Fruit fly (Drosophila melanogaster) whole organism, embryonic: ENCODE measurements around the gene Pits.

Experiments used
- Atf-2 ChIP-seq: fragments of 200-800 bp; sonication (Bioruptor generic); optimal IDR thresholded peaks from 2 replicates; lab custom pipeline; 2016; ENCODE audit warnings: missing biosample characterization, missing genetic modification characterization
- CG10462 ChIP-seq: fragments of 200-800 bp; sonication (Bioruptor generic); optimal IDR thresholded peaks from 2 replicates; lab custom pipeline; 2016; ENCODE audit warnings: missing biosample characterization, missing genetic modification characterization
- CG10654 ChIP-seq: fragments of 200-800 bp; sonication (Bioruptor generic); optimal IDR thresholded peaks from 2 replicates; lab custom pipeline; 2016; ENCODE audit warnings: missing biosample characterization, missing genetic modification characterization
- CG10979 ChIP-seq: fragments of 200-800 bp; sonication (Bioruptor generic); optimal IDR thresholded peaks from 2 replicates; lab custom pipeline; 2018; ENCODE audit warnings: missing biosample characterization, mild to moderate bottlenecking, missing genetic modification characterization, moderate library complexity
- CG12236 ChIP-seq: fragments of 200-800 bp; sonication (Bioruptor generic); optimal IDR thresholded peaks from 2 replicates; lab custom pipeline; 2016; ENCODE audit warnings: missing biosample characterization, missing genetic modification characterization
- CG18262 ChIP-seq: fragments of 200-800 bp; optimal IDR thresholded peaks from 3 replicates; lab custom pipeline; 2019; ENCODE audit warnings: missing biosample characterization, mild to moderate bottlenecking, missing genetic modification characterization, moderate library complexity
- CG2116 ChIP-seq: fragments of 200-800 bp; sonication (Bioruptor generic); optimal IDR thresholded peaks from 3 replicates; lab custom pipeline; 2018; ENCODE audit warnings: missing biosample characterization, mild to moderate bottlenecking, missing genetic modification characterization
- CG31365 ChIP-seq: fragments of 200-800 bp; sonication (Bioruptor generic); optimal IDR thresholded peaks from 2 replicates; lab custom pipeline; 2018; ENCODE audit warnings: missing biosample characterization, mild to moderate bottlenecking, missing genetic modification characterization
- CG31441 ChIP-seq: fragments of 200-800 bp; sonication (Bioruptor generic); IDR thresholded peaks from 2 replicates; pipeline ENCODE4 v1.3.6; 2022; ENCODE audit warnings: missing biosample characterization, missing genetic modification characterization
- CG4707 ChIP-seq: fragments of 200-800 bp; sonication (Bioruptor generic); optimal IDR thresholded peaks from 2 replicates; lab custom pipeline; 2018; ENCODE audit warnings: missing biosample characterization, mild to moderate bottlenecking, missing genetic modification characterization, moderate library complexity
- CG4820 ChIP-seq: fragments of 200-800 bp; sonication (Bioruptor generic); optimal IDR thresholded peaks from 3 replicates; lab custom pipeline; 2016; ENCODE audit warnings: missing biosample characterization, missing genetic modification characterization
- CG6683 ChIP-seq: fragments of 200-800 bp; sonication (Bioruptor generic); optimal IDR thresholded peaks from 2 replicates; lab custom pipeline; 2017; ENCODE audit warnings: missing biosample characterization, mild to moderate bottlenecking, missing genetic modification characterization, missing genetic modification reagents
- CG6765 ChIP-seq: fragments of 200-800 bp; sonication (Bioruptor generic); optimal IDR thresholded peaks from 3 replicates; lab custom pipeline; 2017; ENCODE audit warnings: missing biosample characterization, mild to moderate bottlenecking, missing genetic modification characterization
- CG7271 ChIP-seq: fragments of 200-800 bp; sonication (Bioruptor generic); optimal IDR thresholded peaks from 2 replicates; lab custom pipeline; 2018; ENCODE audit warnings: missing biosample characterization, mild to moderate bottlenecking, missing genetic modification characterization, moderate library complexity
- CG7839 ChIP-seq: fragments of 200-800 bp; sonication (Bioruptor generic); optimal IDR thresholded peaks from 3 replicates; lab custom pipeline; 2018; ENCODE audit warnings: missing biosample characterization, mild to moderate bottlenecking, missing genetic modification characterization, moderate library complexity
- CG9437 ChIP-seq: fragments of 200-800 bp; sonication (Bioruptor generic); optimal IDR thresholded peaks from 2 replicates; lab custom pipeline; 2018; ENCODE audit warnings: missing biosample characterization, mild to moderate bottlenecking, missing genetic modification characterization
- CG9932 ChIP-seq: fragments of 200-800 bp; sonication (Bioruptor generic); IDR thresholded peaks from 2 replicates; pipeline ENCODE4 v1.3.6; 2022; ENCODE audit warnings: missing biosample characterization, missing genetic modification characterization
- Chrac-16 ChIP-seq: fragments of 200-800 bp; sonication (Bioruptor generic); optimal IDR thresholded peaks from 3 replicates; lab custom pipeline; 2016; ENCODE audit warnings: missing biosample characterization, missing genetic modification characterization
- Gsc ChIP-seq: fragments of 200-800 bp; sonication (Bioruptor generic); IDR thresholded peaks from 2 replicates; pipeline ENCODE4 v1.3.6; 2022; ENCODE audit warnings: missing biosample characterization, missing genetic modification characterization
- Hand ChIP-seq: fragments of 200-800 bp; sonication (Bioruptor generic); optimal IDR thresholded peaks from 2 replicates; lab custom pipeline; 2017; ENCODE audit warnings: mild to moderate bottlenecking, missing biosample characterization, missing genetic modification reagents, missing genetic modification characterization
- Hmx ChIP-seq: fragments of 200-800 bp; sonication (Bioruptor generic); optimal IDR thresholded peaks from 2 replicates; lab custom pipeline; 2016; ENCODE audit warnings: missing biosample characterization, missing genetic modification characterization
- Lim3 ChIP-seq: fragments of 200-800 bp; sonication (Bioruptor generic); IDR thresholded peaks from 2 replicates; pipeline ENCODE4 v1.3.6; 2022; ENCODE audit warnings: missing biosample characterization, missing genetic modification characterization
- Nf-YB ChIP-seq: fragments of 200-800 bp; sonication (Bioruptor generic); optimal IDR thresholded peaks from 3 replicates; lab custom pipeline; 2019; ENCODE audit warnings: missing biosample characterization, mild to moderate bottlenecking, missing genetic modification characterization, moderate library complexity
- Sin3A ChIP-seq: fragments of >200 bp; optimal IDR thresholded peaks from 2 replicates; lab custom pipeline; 2018
- Spps ChIP-seq: fragments of 200-800 bp; sonication (Bioruptor generic); optimal IDR thresholded peaks from 2 replicates; lab custom pipeline; 2018; ENCODE audit warnings: missing biosample characterization, mild to moderate bottlenecking, missing genetic modification characterization
- Stat92E ChIP-seq, 3 experiments: fragments of >200 bp in 2 of 3; fragments of 200-800 bp in 1 of 3; sonication (Bioruptor generic) in 1 of 3; optimal IDR thresholded peaks; 2 replicates each; lab custom pipeline; 2017 to 2019; ENCODE audit warnings: missing biosample characterization in 3 of 3, missing genetic modification characterization in 3 of 3, mild to moderate bottlenecking in 1 of 3, moderate library complexity in 1 of 3
- Xbp1 ChIP-seq: fragments of 200-800 bp; sonication (Bioruptor generic); optimal IDR thresholded peaks from 3 replicates; lab custom pipeline; 2016; ENCODE audit warnings: missing biosample characterization, mild to moderate bottlenecking, missing genetic modification characterization
- Xrp1 ChIP-seq: fragments of 200-800 bp; sonication (Bioruptor generic); IDR thresholded peaks from 2 replicates; pipeline ENCODE4 v1.3.6; 2022; ENCODE audit warnings: missing biosample characterization, missing genetic modification characterization
- bbx ChIP-seq: fragments of 200-800 bp; sonication (Bioruptor generic); IDR thresholded peaks from 2 replicates; pipeline ENCODE4 v1.3.6; 2022; ENCODE audit warnings: missing biosample characterization, missing genetic modification characterization; ENCODE audit not compliant: partially characterized antibody
- bigmax ChIP-seq: fragments of 200-800 bp; sonication (Bioruptor generic); optimal IDR thresholded peaks from 2 replicates; lab custom pipeline; 2018; ENCODE audit warnings: missing biosample characterization, mild to moderate bottlenecking, missing genetic modification characterization
- ci ChIP-seq: fragments of 200-800 bp; sonication (Bioruptor generic); IDR thresholded peaks from 3 replicates; pipeline ENCODE4 v1.3.6; 2022; ENCODE audit warnings: missing biosample characterization, missing genetic modification characterization
- crc ChIP-seq: fragments of 200-800 bp; sonication (Bioruptor generic); optimal IDR thresholded peaks from 2 replicates; lab custom pipeline; 2016; ENCODE audit warnings: missing biosample characterization, missing genetic modification characterization
- da ChIP-seq: fragments of 200-800 bp; sonication (Bioruptor generic); optimal IDR thresholded peaks from 2 replicates; lab custom pipeline; 2016; ENCODE audit warnings: missing biosample characterization, missing genetic modification characterization
- dati ChIP-seq: fragments of 200-800 bp; sonication (Bioruptor generic); IDR thresholded peaks from 2 replicates; pipeline ENCODE4 v1.3.6; 2022; ENCODE audit warnings: missing biosample characterization, missing genetic modification characterization
- dpn ChIP-seq, 2 experiments: fragments of 200-800 bp; sonication (Bioruptor generic); optimal IDR thresholded peaks; 3 replicates each; lab custom pipeline; 2016; ENCODE audit warnings: missing biosample characterization in 2 of 2, missing genetic modification characterization in 2 of 2
- dysf ChIP-seq: fragments of 200-800 bp; sonication (Bioruptor generic); IDR thresholded peaks from 3 replicates; pipeline ENCODE4 v1.3.6; 2022; ENCODE audit warnings: missing biosample characterization, missing genetic modification characterization
- h ChIP-seq: fragments of >200 bp; optimal IDR thresholded peaks from 2 replicates; lab custom pipeline; 2017
- ham ChIP-seq: fragments of 200-800 bp; sonication (Bioruptor generic); IDR thresholded peaks from 2 replicates; pipeline ENCODE4 v1.3.6; 2022; ENCODE audit warnings: missing biosample characterization, missing genetic modification characterization
- her ChIP-seq: fragments of 200-800 bp; sonication (Bioruptor generic); optimal IDR thresholded peaks from 2 replicates; lab custom pipeline; 2016; ENCODE audit warnings: missing biosample characterization, missing genetic modification characterization
- kay ChIP-seq: fragments of 200-800 bp; sonication (Bioruptor generic); optimal IDR thresholded peaks from 2 replicates; lab custom pipeline; 2016; ENCODE audit warnings: missing biosample characterization, missing genetic modification characterization
- lab ChIP-seq: fragments of 200-800 bp; sonication (Bioruptor generic); optimal IDR thresholded peaks from 3 replicates; lab custom pipeline; 2017; ENCODE audit warnings: missing biosample characterization, missing genetic modification characterization, mild to moderate bottlenecking, moderate library complexity, missing genetic modification reagents
- lmd ChIP-seq: fragments of 200-800 bp; sonication (Bioruptor generic); IDR thresholded peaks from 2 replicates; pipeline ENCODE4 v1.3.6; 2022; ENCODE audit warnings: missing biosample characterization, missing genetic modification characterization
- oc ChIP-seq: fragments of 200-800 bp; sonication (Bioruptor generic); optimal IDR thresholded peaks from 2 replicates; lab custom pipeline; 2018; ENCODE audit warnings: missing biosample characterization, mild to moderate bottlenecking, missing genetic modification characterization, moderate library complexity
- rib ChIP-seq: fragments of 200-800 bp; sonication (Bioruptor generic); IDR thresholded peaks from 2 replicates; pipeline ENCODE4 v1.3.6; 2022; ENCODE audit warnings: missing biosample characterization, missing genetic modification characterization
- row ChIP-seq: fragments of 200-800 bp; sonication (Bioruptor generic); IDR thresholded peaks from 3 replicates; pipeline ENCODE4 v1.3.6; 2022; ENCODE audit warnings: missing biosample characterization, missing genetic modification characterization
- sens ChIP-seq: fragments of 200-800 bp; sonication (Bioruptor generic); peaks from one replicate; lab custom pipeline; 2016; ENCODE audit warnings: missing biosample characterization, missing genetic modification characterization
- tin ChIP-seq: fragments of 200-800 bp; sonication (Bioruptor generic); optimal IDR thresholded peaks from 3 replicates; lab custom pipeline; 2016; ENCODE audit warnings: missing biosample characterization, missing genetic modification characterization
- toy ChIP-seq: fragments of 200-800 bp; sonication (Bioruptor generic); IDR thresholded peaks from 2 replicates; pipeline ENCODE4 v1.3.6; 2022; ENCODE audit warnings: missing biosample characterization, missing genetic modification characterization
- tup ChIP-seq: fragments of 200-800 bp; sonication (Bioruptor generic); optimal IDR thresholded peaks from 2 replicates; lab custom pipeline; 2016; ENCODE audit warnings: missing biosample characterization, mild to moderate bottlenecking, missing genetic modification characterization, moderate library complexity
- tx ChIP-seq: fragments of 200-800 bp; sonication (Bioruptor generic); optimal IDR thresholded peaks from 2 replicates; lab custom pipeline; 2016; ENCODE audit warnings: missing biosample characterization, missing genetic modification characterization
- unpg ChIP-seq: fragments of 200-800 bp; sonication (Bioruptor generic); optimal IDR thresholded peaks from 3 replicates; lab custom pipeline; 2018; ENCODE audit warnings: missing biosample characterization, mild to moderate bottlenecking, missing genetic modification characterization, moderate library complexity
- yki ChIP-seq: fragments of >200 bp; optimal IDR thresholded peaks from 3 replicates; lab custom pipeline; 2018
- zfh1 ChIP-seq: fragments of 200-800 bp; sonication (Bioruptor generic); IDR thresholded peaks from 3 replicates; pipeline ENCODE4 v1.3.6; 2022; ENCODE audit warnings: missing biosample characterization, missing genetic modification characterization

The Pits gene

dm6 chrX:12629564-12629963 is 46.6 kb upstream of the Pits start, which contains the start of the genes Aven and CG2540 (continued):
- TF ChIP-seq CG4820 (GFP tag; lab: Kevin White, UChicago) (peak; percentile 57), zfh1 (GFP tag; lab: Robert Waterston, UW) (0 out of 3 replicates have a peak, but pooled peaks have one; percentile 22), yki (lab: Kevin White, UChicago) (no peak), CG12236 (GFP tag; lab: Kevin White, UChicago) (no peak), Stat92E (GFP tag; optimal IDR thresholded peaks at IDR 0.05; lab: Kevin White, UChicago) (peak in 1 of 3 experiments; percentile 34), CG10654 (GFP tag; lab: Kevin White, UChicago) (peak; percentile 52), dysf (peak; percentile 77), toy (GFP tag; lab: Robert Waterston, UW) (no peak), CG2116 (GFP tag; lab: Kevin White, UChicago) (peak; percentile 61), tin (GFP tag; lab: Kevin White, UChicago) (peak; percentile 76), Nf-YB (GFP tag; lab: Kevin White, UChicago) (peak; percentile 72), tx (GFP tag; lab: Kevin White, UChicago) (no peak), h (no peak), CG6683 (GFP tag; lab: Kevin White, UChicago) (peak; percentile 75), Lim3 (GFP tag; lab: Robert Waterston, UW) (no peak), ham (GFP tag; lab: Robert Waterston, UW) (no peak), lab (GFP tag; lab: Kevin White, UChicago) (peak; percentile 91), ci (peak; percentile 59; the same call in 1 of the 3 replicates), dati (no peak), crc (no peak), CG18262 (tag; lab: Kevin White, UChicago) (peak; percentile 88), tup (GFP tag; lab: Kevin White, UChicago) (peak; percentile 5), Sin3A (no peak), CG31365 (tag; lab: Kevin White, UChicago) (no peak), CG7839 (tag; lab: Kevin White, UChicago) (peak; percentile 91), CG9932 (GFP tag; lab: Robert Waterston, UW) (peak; percentile 75), dpn (GFP tag; optimal IDR thresholded peaks at IDR 0.05; lab: Kevin White, UChicago) (peak in 1 of 2 experiments; percentile 80), rib (GFP tag; lab: Robert Waterston, UW) (0 out of 2 replicates have a peak, but pooled peaks have one; percentile 63), Atf-2 (GFP tag; lab: Kevin White, UChicago) (no peak), Xbp1 (GFP tag; lab: Kevin White, UChicago) (peak; percentile 73), CG6765 (GFP tag; lab: Kevin White, UChicago) (peak; percentile 77), kay (peak; percentile 3), oc (tag; lab: Kevin White, UChicago) (peak; percentile 77), CG9437 (GFP tag; lab: Kevin White, UChicago) (peak; percentile 70), CG10462 (GFP tag; lab: Kevin White, UChicago) (peak; percentile 37), Gsc (GFP tag; lab: Robert Waterston, UW) (no peak), bbx (no peak), CG4707 (GFP tag; lab: Kevin White, UChicago) (peak; percentile 33), Hmx (GFP tag; lab: Kevin White, UChicago) (no peak)

DNA sequence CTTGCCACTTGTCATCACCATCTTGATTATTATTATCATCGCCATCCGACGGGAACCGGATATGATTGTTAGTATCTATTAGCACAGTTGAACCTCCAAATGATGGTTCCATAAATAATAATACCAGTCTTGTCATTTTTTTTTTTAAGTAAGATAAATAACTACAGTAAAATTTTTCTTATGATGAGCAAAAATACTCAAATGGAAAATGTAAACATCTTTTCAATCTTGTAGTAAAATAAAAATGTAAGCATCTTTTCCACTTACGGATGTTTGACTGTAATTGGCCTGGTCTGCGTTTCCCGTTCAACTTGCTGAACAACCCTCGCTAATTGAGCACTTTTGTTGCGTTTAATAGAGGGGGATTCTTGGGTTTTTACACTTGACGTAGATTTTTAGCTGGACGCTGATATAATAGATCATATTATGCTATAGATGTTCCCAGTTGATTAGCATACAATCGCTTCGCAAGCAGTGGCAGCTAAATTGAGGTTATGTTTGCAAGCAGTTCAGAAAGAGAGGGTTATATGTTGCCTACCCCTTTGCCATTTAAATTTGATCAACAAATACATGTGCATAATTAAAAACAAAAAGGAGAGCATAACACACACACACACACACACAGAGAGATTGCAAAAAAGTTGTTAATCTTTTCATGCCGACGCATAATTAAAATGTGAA is 42.7 kb upstream of the Pits start:
- TF ChIP-seq da (no peak), Hand (GFP tag; lab: Kevin White, UChicago) (no peak), Spps (tag; lab: Kevin White, UChicago) (no peak), her (GFP tag; lab: Kevin White, UChicago) (no peak), unpg (GFP tag; lab: Kevin White, UChicago) (peak; percentile 28), CG10979 (peak; percentile 20), CG31441 (peak; percentile 13; the same call in 1 of the 2 replicates), bigmax (peak; percentile 82), Chrac-16 (GFP tag; lab: Kevin White, UChicago) (no peak), CG7271 (tag; lab: Kevin White, UChicago) (no peak), row (GFP tag; lab: Robert Waterston, UW) (peak; percentile 55), Xrp1 (GFP tag; lab: Robert Waterston, UW) (peak; percentile 28; the same call in 1 of the 2 replicates), lmd (GFP tag; lab: Robert Waterston, UW) (no peak), sens (peak; percentile 53)
